Worm (Caenorhabditis elegans) whole organism, L1 larva: ENCODE results near the gene ccdc-149.

Source experiments
- aha-1 ChIP-seq: fragments of 150-350 bp; optimal IDR thresholded peaks from 2 replicates; lab custom pipeline; 2014; ENCODE audit warnings: missing biosample characterization, missing genetic modification characterization
- blmp-1 ChIP-seq: fragments of 150-350 bp; optimal IDR thresholded peaks from 2 replicates; lab custom pipeline; 2014; ENCODE audit warnings: missing biosample characterization, missing genetic modification characterization
- ceh-8 ChIP-seq: fragments of 200-800 bp; sonication (Bioruptor generic); optimal IDR thresholded peaks from 2 replicates; lab custom pipeline; 2018; ENCODE audit warnings: mild to moderate bottlenecking, missing genetic modification characterization, moderate library complexity, missing compliant biosample characterization
- ceh-88 ChIP-seq: fragments of 200-800 bp; sonication (Bioruptor generic); IDR thresholded peaks from 2 replicates; pipeline ENCODE4 v1.3.6; 2022; ENCODE audit warnings: missing genetic modification characterization, missing compliant biosample characterization
- dsc-1 ChIP-seq: sonication (generic microtip); optimal IDR thresholded peaks from 2 replicates; lab custom pipeline; 2016; ENCODE audit warnings: mild to moderate bottlenecking, missing genetic modification characterization, missing compliant biosample characterization
- efl-1 ChIP-seq, 4 experiments: fragments of 150-350 bp; optimal IDR thresholded peaks in 3 of 4; peaks in 1 of 4; 1 replicate in 1 of 4; 2 replicates in 3 of 4; lab custom pipeline; 2014; ENCODE audit warnings: missing biosample characterization in 2 of 4, missing genetic modification characterization in 2 of 4, missing genetic modification reagents in 2 of 4
- efl-3 ChIP-seq: fragments of 200-800 bp; sonication (Bioruptor generic); optimal IDR thresholded peaks from 2 replicates; lab custom pipeline; 2018; ENCODE audit warnings: mild to moderate bottlenecking, missing genetic modification characterization, missing compliant biosample characterization
- egl-13 ChIP-seq: sonication (generic microtip); optimal IDR thresholded peaks from 2 replicates; lab custom pipeline; 2016; ENCODE audit warnings: missing genotype, missing genetic modification reagents, missing genetic modification characterization, missing compliant biosample characterization
- ets-5 ChIP-seq: fragments of 200-800 bp; sonication (Bioruptor generic); IDR thresholded peaks from 2 replicates; pipeline ENCODE4 v1.3.6; 2022; ENCODE audit warnings: missing genetic modification characterization, missing compliant biosample characterization
- fkh-10 ChIP-seq: sonication (generic microtip); optimal IDR thresholded peaks from 2 replicates; lab custom pipeline; 2017; ENCODE audit warnings: missing biosample characterization, missing genetic modification reagents, missing genetic modification characterization
- fkh-4 ChIP-seq: sonication (generic microtip); optimal IDR thresholded peaks from 2 replicates; lab custom pipeline; 2016; ENCODE audit warnings: missing compliant biosample characterization, missing genetic modification characterization, borderline replicate concordance
- fos-1 ChIP-seq: fragments of 150-350 bp; optimal IDR thresholded peaks from 2 replicates; lab custom pipeline; 2014; ENCODE audit warnings: missing biosample characterization, missing genetic modification characterization
- grh-1 ChIP-seq: fragments of 200-800 bp; sonication (Bioruptor generic); IDR thresholded peaks from 2 replicates; pipeline ENCODE4 v1.3.6; 2022; ENCODE audit warnings: missing genetic modification reagents, missing genetic modification characterization, missing compliant biosample characterization
- hlh-17 ChIP-seq: fragments of 200-800 bp; sonication (Bioruptor generic); optimal IDR thresholded peaks from 2 replicates; lab custom pipeline; 2018; ENCODE audit warnings: missing genetic modification characterization, mild to moderate bottlenecking, missing compliant biosample characterization, moderate library complexity, borderline replicate concordance
- hlh-4 ChIP-seq: sonication (generic microtip); optimal IDR thresholded peaks from 2 replicates; lab custom pipeline; 2016; ENCODE audit warnings: mild to moderate bottlenecking, missing genetic modification characterization, missing compliant biosample characterization
- irx-1 ChIP-seq: sonication (generic microtip); optimal IDR thresholded peaks from 2 replicates; lab custom pipeline; 2016; ENCODE audit warnings: missing genetic modification characterization, missing compliant biosample characterization
- isw-1 ChIP-seq: fragments of 200-800 bp; sonication (Bioruptor generic); IDR thresholded peaks from 2 replicates; pipeline ENCODE4 v1.3.6; 2022; ENCODE audit warnings: missing genetic modification characterization, missing compliant biosample characterization
- lin-15B ChIP-seq: fragments of 150-350 bp; sonication (generic microtip); optimal IDR thresholded peaks from 3 replicates; lab custom pipeline; 2014; ENCODE audit warnings: missing biosample characterization, missing genetic modification characterization
- lin-35 ChIP-seq, 2 experiments: fragments of 150-350 bp; optimal IDR thresholded peaks; 2 replicates each; lab custom pipeline; 2014; ENCODE audit warnings: missing biosample characterization in 2 of 2, missing genetic modification characterization in 2 of 2, missing genetic modification reagents in 2 of 2
- lsy-2 ChIP-seq, 2 experiments: fragments of 150-350 bp; optimal IDR thresholded peaks; 2 replicates each; lab custom pipeline; 2014; ENCODE audit warnings: missing biosample characterization in 2 of 2, missing genetic modification characterization in 2 of 2
- mef-2 ChIP-seq: fragments of 150-350 bp; optimal IDR thresholded peaks from 2 replicates; lab custom pipeline; 2014; ENCODE audit warnings: missing biosample characterization, missing genetic modification characterization
- mep-1 ChIP-seq: fragments of 150-350 bp; optimal IDR thresholded peaks from 2 replicates; lab custom pipeline; 2014; ENCODE audit warnings: missing biosample characterization, missing genetic modification characterization
- nhr-12 ChIP-seq: sonication (generic microtip); optimal IDR thresholded peaks from 2 replicates; lab custom pipeline; 2017; ENCODE audit warnings: missing biosample characterization, missing genetic modification characterization
- nhr-19 ChIP-seq: fragments of 200-800 bp; sonication (Bioruptor generic); conservative IDR thresholded peaks from 2 replicates; pipeline ENCODE4 v1.3.6; 2022; ENCODE audit warnings: missing genetic modification characterization, missing compliant biosample characterization
- nhr-237 ChIP-seq: fragments of 150-350 bp; optimal IDR thresholded peaks from 2 replicates; lab custom pipeline; 2014; ENCODE audit warnings: missing biosample characterization, missing genetic modification characterization
- nhr-28 ChIP-seq: fragments of 150-350 bp; optimal IDR thresholded peaks from 2 replicates; lab custom pipeline; 2014; ENCODE audit warnings: missing biosample characterization, missing genetic modification characterization
- nhr-71 ChIP-seq: sonication (generic microtip); optimal IDR thresholded peaks from 2 replicates; lab custom pipeline; 2016; ENCODE audit warnings: mild to moderate bottlenecking, missing genetic modification characterization, moderate library complexity, missing compliant biosample characterization
- nhr-77 ChIP-seq: fragments of 150-350 bp; optimal IDR thresholded peaks from 2 replicates; lab custom pipeline; 2014; ENCODE audit warnings: missing biosample characterization, missing genetic modification characterization
- nhr-85 ChIP-seq: sonication (generic microtip); peaks from one replicate; lab custom pipeline; 2016; ENCODE audit warnings: missing genetic modification characterization, inconsistent platforms, missing compliant biosample characterization
- pax-3 ChIP-seq: fragments of 200-800 bp; sonication (Bioruptor generic); optimal IDR thresholded peaks from 2 replicates; lab custom pipeline; 2018; ENCODE audit warnings: mild to moderate bottlenecking, missing genetic modification characterization, moderate library complexity, missing compliant biosample characterization
- skn-1 ChIP-seq: fragments of 150-350 bp; optimal IDR thresholded peaks from 2 replicates; lab custom pipeline; 2014; ENCODE audit warnings: missing biosample characterization, missing genetic modification characterization
- snu-23 ChIP-seq: sonication (generic microtip); optimal IDR thresholded peaks from 2 replicates; lab custom pipeline; 2016; ENCODE audit warnings: missing genetic modification characterization, missing compliant biosample characterization
- sox-4 ChIP-seq: sonication (generic microtip); optimal IDR thresholded peaks from 2 replicates; lab custom pipeline; 2016; ENCODE audit warnings: missing genetic modification characterization, missing compliant biosample characterization
- sup-37 ChIP-seq: fragments of 200-800 bp; sonication (Bioruptor generic); optimal IDR thresholded peaks from 2 replicates; lab custom pipeline; 2018; ENCODE audit warnings: mild to moderate bottlenecking, missing genetic modification characterization, missing compliant biosample characterization
- swsn-7 ChIP-seq: sonication (generic microtip); optimal IDR thresholded peaks from 2 replicates; lab custom pipeline; 2016; ENCODE audit warnings: missing genetic modification characterization, missing compliant biosample characterization
- tbx-2 ChIP-seq: sonication (generic microtip); optimal IDR thresholded peaks from 2 replicates; lab custom pipeline; 2016; ENCODE audit warnings: missing genetic modification characterization, missing compliant biosample characterization
- tlp-1 ChIP-seq: fragments of 150-350 bp; optimal IDR thresholded peaks from 2 replicates; lab custom pipeline; 2014; ENCODE audit warnings: missing biosample characterization, missing genetic modification characterization
- unc-30 ChIP-seq: sonication (generic microtip); optimal IDR thresholded peaks from 2 replicates; lab custom pipeline; 2017; ENCODE audit warnings: missing biosample characterization, missing genetic modification characterization
- vab-15 ChIP-seq: sonication (generic microtip); optimal IDR thresholded peaks from 2 replicates; lab custom pipeline; 2017; ENCODE audit warnings: missing genotype, mild to moderate bottlenecking, missing genetic modification characterization, missing compliant biosample characterization
- xbp-1 ChIP-seq: sonication (generic microtip); optimal IDR thresholded peaks from 2 replicates; lab custom pipeline; 2016; ENCODE audit warnings: missing genetic modification characterization, missing compliant biosample characterization
- zag-1 ChIP-seq: fragments of 150-350 bp; optimal IDR thresholded peaks from 2 replicates; lab custom pipeline; 2014; ENCODE audit warnings: missing biosample characterization, missing genetic modification characterization
- zip-4 ChIP-seq: fragments of 200-800 bp; sonication (Bioruptor generic); optimal IDR thresholded peaks from 2 replicates; lab custom pipeline; 2018; ENCODE audit warnings: mild to moderate bottlenecking, missing genetic modification characterization, moderate library complexity, missing compliant biosample characterization
- ztf-11 ChIP-seq, 2 experiments: sonication (generic microtip); optimal IDR thresholded peaks; 2 replicates each; lab custom pipeline; 2016 to 2017; ENCODE audit warnings: missing genetic modification characterization in 2 of 2, missing biosample characterization in 1 of 2, missing compliant biosample characterization in 1 of 2

The ccdc-149 gene

ce11 chrX:11472953-11473671 is 38.1 kb downstream of the ccdc-149 start (continued):
- TF ChIP-seq dsc-1 (peak; percentile 52), isw-1 (peak; percentile 60), snu-23 (GFP tag; lab: Kevin White, UChicago) (peak; percentile 61), pax-3 (tag; lab: Kevin White, UChicago) (peak; percentile 44), unc-30 (tag; lab: Kevin White, UChicago) (no peak), blmp-1 (tag; lab: Kevin White, UChicago) (no peak), tlp-1 (tag; lab: Kevin White, UChicago) (no peak), mep-1 (tag; lab: Kevin White, UChicago) (peak; percentile 62), nhr-19 (peak; percentile 45)

ce11 chrX:11472407-11472806 is 38.8 kb downstream of the ccdc-149 start:
- TF ChIP-seq efl-1 (optimal IDR thresholded peaks at IDR 0.05; lab: Kevin White, UChicago) (no peak), efl-1 (GFP tag; optimal IDR thresholded peaks at IDR 0.05 in 1 of 2; lab: Kevin White, UChicago) (peak in 1 of 2 experiments; percentile 11), sox-4 (no peak), hlh-17 (GFP tag; lab: Kevin White, UChicago) (no peak), dsc-1 (peak; percentile 51), nhr-71 (no peak), vab-15 (no peak), lin-35 (GFP tag; optimal IDR thresholded peaks at IDR 0.05; lab: Kevin White, UChicago) (peak in 1 of 2 experiments; percentile 1), nhr-19 (no peak), skn-1 (tag; lab: Kevin White, UChicago) (peak; percentile 48), aha-1 (tag; lab: Kevin White, UChicago) (no peak), lin-15B (tag; lab: Kevin White, UChicago) (no peak), irx-1 (tag; lab: Kevin White, UChicago) (peak; percentile 11), swsn-7 (tag; lab: Kevin White, UChicago) (no peak), efl-3 (GFP tag; lab: Kevin White, UChicago) (no peak), grh-1 (GFP tag; lab: Robert Waterston, UW) (no peak), xbp-1 (tag; lab: Kevin White, UChicago) (no peak), fos-1 (tag; lab: Kevin White, UChicago) (peak; percentile 16), nhr-77 (tag; lab: Kevin White, UChicago) (no peak), hlh-4 (tag; lab: Kevin White, UChicago) (no peak), zag-1 (tag; lab: Kevin White, UChicago) (no peak), nhr-85 (tag; lab: Kevin White, UChicago) (peak; percentile 47), nhr-28 (tag; lab: Kevin White, UChicago) (no peak), tbx-2 (tag; lab: Kevin White, UChicago) (no peak), fkh-10 (no peak), egl-13 (tag; lab: Kevin White, UChicago) (no peak), lsy-2 (tag; optimal IDR thresholded peaks at IDR 0.05; lab: Kevin White, UChicago) (peak in 1 of 2 experiments; percentile 1), nhr-12 (no peak), sup-37 (no peak), mef-2 (no peak), snu-23 (GFP tag; lab: Kevin White, UChicago) (no peak), ceh-88 (no peak), ets-5 (GFP tag; lab: Robert Waterston, UW) (no peak), zip-4 (GFP tag; lab: Kevin White, UChicago) (no peak), ztf-11 (tag; optimal IDR thresholded peaks at IDR 0.05; lab: Kevin White, UChicago) (no peak), fkh-4 (no peak), ceh-8 (GFP tag; lab: Kevin White, UChicago) (no peak), nhr-237 (tag; lab: Kevin White, UChicago) (no peak)
